Fruit fly (Drosophila melanogaster) whole organism, pupa: ENCODE measurements around the gene CG10738.
A peak's percentile ranks its signal among the peaks of the same experiment; 100 is the strongest.

Source experiments
- CG10348 ChIP-seq: fragments of 200-800 bp; sonication (Bioruptor generic); IDR thresholded peaks from 2 replicates; pipeline ENCODE4 v1.3.6; 2022; ENCODE audit warnings: missing biosample characterization, missing genetic modification characterization
- CG12605 ChIP-seq: fragments of 200-800 bp; sonication (Bioruptor generic); IDR thresholded peaks from 2 replicates; pipeline ENCODE4 v1.3.6; 2022; ENCODE audit warnings: missing biosample characterization, missing genetic modification characterization
- CG13204 ChIP-seq: fragments of 200-800 bp; sonication (Bioruptor generic); optimal IDR thresholded peaks from 2 replicates; lab custom pipeline; 2018; ENCODE audit warnings: missing biosample characterization, mild to moderate bottlenecking, missing genetic modification characterization, moderate library complexity
- CG14655 ChIP-seq: fragments of 200-800 bp; sonication (Bioruptor generic); optimal IDR thresholded peaks from 3 replicates; lab custom pipeline; 2017; ENCODE audit warnings: mild to moderate bottlenecking, missing biosample characterization, missing genetic modification reagents, missing genetic modification characterization
- CG15710 ChIP-seq: fragments of 200-800 bp; sonication (Bioruptor generic); optimal IDR thresholded peaks from 2 replicates; lab custom pipeline; 2018; ENCODE audit warnings: missing biosample characterization, mild to moderate bottlenecking, missing genetic modification characterization, moderate library complexity
- CG17806 ChIP-seq: fragments of 200-800 bp; sonication (Bioruptor generic); optimal IDR thresholded peaks from 2 replicates; lab custom pipeline; 2018; ENCODE audit warnings: missing biosample characterization, mild to moderate bottlenecking, missing genetic modification characterization, moderate library complexity
- CG32121 ChIP-seq: fragments of 200-800 bp; sonication (Bioruptor generic); IDR thresholded peaks from 2 replicates; pipeline ENCODE4 v1.3.6; 2022; ENCODE audit warnings: missing biosample characterization, missing genetic modification characterization
- CG34367 ChIP-seq: fragments of 200-800 bp; sonication (Bioruptor generic); optimal IDR thresholded peaks from 2 replicates; lab custom pipeline; 2018; ENCODE audit warnings: missing biosample characterization, mild to moderate bottlenecking, missing genetic modification characterization
- CG4496 ChIP-seq: fragments of 200-800 bp; sonication (Bioruptor generic); IDR thresholded peaks from 3 replicates; pipeline ENCODE4 v1.3.6; 2022; ENCODE audit warnings: missing biosample characterization, missing genetic modification characterization
- CG8159 ChIP-seq: fragments of 200-800 bp; sonication (Bioruptor generic); optimal IDR thresholded peaks from 3 replicates; lab custom pipeline; 2018; ENCODE audit warnings: missing biosample characterization, mild to moderate bottlenecking, missing genetic modification characterization, moderate library complexity
- CG8301 ChIP-seq: fragments of 200-800 bp; sonication (Bioruptor generic); optimal IDR thresholded peaks from 2 replicates; lab custom pipeline; 2018; ENCODE audit warnings: missing biosample characterization, mild to moderate bottlenecking, missing genetic modification characterization
- CG9948 ChIP-seq: fragments of 200-800 bp; sonication (Bioruptor generic); optimal IDR thresholded peaks from 2 replicates; lab custom pipeline; 2018; ENCODE audit warnings: missing biosample characterization, mild to moderate bottlenecking, missing genetic modification characterization, moderate library complexity
- D1 ChIP-seq: fragments of 200-800 bp; sonication (Bioruptor generic); optimal IDR thresholded peaks from 2 replicates; lab custom pipeline; 2018; ENCODE audit warnings: missing biosample characterization, mild to moderate bottlenecking, missing genetic modification characterization, moderate library complexity
- EcR ChIP-seq: fragments of 200-800 bp; sonication (Bioruptor generic); optimal IDR thresholded peaks from 3 replicates; lab custom pipeline; 2019; ENCODE audit warnings: missing biosample characterization, missing genetic modification characterization, mild to moderate bottlenecking, moderate library complexity, missing genetic modification reagents
- Ets98B ChIP-seq: fragments of 200-800 bp; sonication (Bioruptor generic); IDR thresholded peaks from 2 replicates; pipeline ENCODE4 v1.3.6; 2022; ENCODE audit warnings: missing biosample characterization, missing genetic modification characterization
- Pif1A ChIP-seq: fragments of 200-800 bp; sonication (Bioruptor generic); optimal IDR thresholded peaks from 3 replicates; lab custom pipeline; 2016; ENCODE audit warnings: missing biosample characterization, missing genetic modification characterization
- Pif1B ChIP-seq: fragments of 200-800 bp; sonication (Bioruptor generic); optimal IDR thresholded peaks from 3 replicates; lab custom pipeline; 2016; ENCODE audit warnings: missing biosample characterization, missing genetic modification characterization
- Snoo ChIP-seq: fragments of 200-800 bp; sonication (Bioruptor generic); optimal IDR thresholded peaks from 3 replicates; lab custom pipeline; 2017; ENCODE audit warnings: missing biosample characterization, mild to moderate bottlenecking, missing genetic modification characterization, inconsistent platforms
- fd96Ca ChIP-seq: fragments of 200-800 bp; sonication (Bioruptor generic); IDR thresholded peaks from 3 replicates; pipeline ENCODE4 v1.3.6; 2022; ENCODE audit warnings: missing biosample characterization, missing genetic modification characterization
- gl ChIP-seq: fragments of 200-800 bp; sonication (Bioruptor generic); optimal IDR thresholded peaks from 2 replicates; lab custom pipeline; 2018; ENCODE audit warnings: missing biosample characterization, mild to moderate bottlenecking, missing genetic modification characterization
- rn ChIP-seq: fragments of 200-800 bp; sonication (Bioruptor generic); IDR thresholded peaks from 2 replicates; pipeline ENCODE4 v1.3.6; 2022; ENCODE audit warnings: missing biosample characterization, missing genetic modification characterization

The CG10738 gene

DNA sequence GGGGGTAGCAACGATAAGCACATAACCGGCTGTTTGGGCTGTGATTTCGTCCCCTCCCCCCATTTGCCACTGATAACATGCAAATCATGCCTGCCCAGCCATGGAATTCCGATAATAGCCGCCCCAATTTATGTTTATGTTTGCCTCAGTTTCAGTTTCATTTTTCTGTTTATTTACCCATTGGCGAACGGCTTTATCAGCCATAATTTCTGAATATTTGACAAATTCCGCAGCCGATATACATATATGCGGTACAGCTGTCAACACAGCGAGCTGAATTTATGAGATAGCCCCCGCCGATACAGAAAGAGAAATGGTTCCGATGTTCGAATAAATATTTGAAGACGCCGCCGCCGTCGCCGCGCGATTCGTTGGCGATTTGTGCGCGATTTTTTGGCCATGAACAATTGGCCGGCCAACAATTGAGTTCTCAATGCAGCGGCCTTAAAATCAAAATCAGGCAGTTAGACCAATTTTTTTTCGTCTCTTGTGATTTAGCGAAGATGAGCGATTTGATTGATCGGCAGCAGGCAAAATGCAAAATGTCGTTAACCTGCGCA lies 38.7 kb downstream of the CG10738 start:
- TF ChIP-seq gl (tag; lab: Kevin White, UChicago) (no peak), CG9948 (tag; lab: Kevin White, UChicago) (no peak), EcR (GFP tag; lab: Kevin White, UChicago) (no peak), Snoo (tag; lab: Kevin White, UChicago) (no peak), D1 (no peak), Pif1A (no peak), CG32121 (GFP tag; lab: Robert Waterston, UW) (no peak), rn (no peak), CG10348 (GFP tag; lab: Robert Waterston, UW) (no peak), CG12605 (GFP tag; lab: Robert Waterston, UW) (no peak), CG34367 (tag; lab: Kevin White, UChicago) (no peak), CG8159 (tag; lab: Kevin White, UChicago) (no peak)
- TF ChIP-seq, all 21 proteins: peak for 0

dm6 chr3L:13490689-13491348 lies 40.2 kb downstream of the CG10738 start:
- TF ChIP-seq CG14655 (GFP tag; lab: Kevin White, UChicago) (no peak), CG34367 (tag; lab: Kevin White, UChicago) (no peak)

dm6 chr3L:13494363-13495015 lies 43.9 kb downstream of the CG10738 start:
- no peak for TF ChIP-seq CG10348 (GFP tag; lab: Robert Waterston, UW)
- TF ChIP-seq CG34367 (tag; lab: Kevin White, UChicago), result peak; percentile 54
- TF ChIP-seq fd96Ca (GFP tag; lab: Robert Waterston, UW), result peak; percentile 16; the same call in 1 of the 3 replicates
- TF ChIP-seq Snoo (tag; lab: Kevin White, UChicago), result peak; percentile 70
- TF ChIP-seq CG15710, result peak; percentile 55
- no peak for TF ChIP-seq D1
- peak; percentile 37 for TF ChIP-seq CG14655 (GFP tag; lab: Kevin White, UChicago)
- peak; percentile 21; the same call in 1 of the 2 replicates for TF ChIP-seq rn
- TF ChIP-seq CG9948 (tag; lab: Kevin White, UChicago), result peak; percentile 59
- peak; percentile 35 for TF ChIP-seq CG17806 (tag; lab: Kevin White, UChicago)
- TF ChIP-seq CG8301 (tag; lab: Kevin White, UChicago), result peak; percentile 5
- TF ChIP-seq gl (tag; lab: Kevin White, UChicago), result peak; percentile 60
- peak; percentile 86 for TF ChIP-seq Pif1A
- TF ChIP-seq CG13204, result peak; percentile 85
- TF ChIP-seq CG32121 (GFP tag; lab: Robert Waterston, UW), result peak; percentile 14; the same call in 1 of the 2 replicates
- peak; percentile 62 for TF ChIP-seq CG8159 (tag; lab: Kevin White, UChicago)
- peak; percentile 81 for TF ChIP-seq Pif1B (GFP tag; lab: Kevin White, UChicago)
- peak; percentile 65; the same call in 2 of the 3 replicates for TF ChIP-seq CG4496
- peak; percentile 63 for TF ChIP-seq EcR (GFP tag; lab: Kevin White, UChicago)
- TF ChIP-seq Ets98B (GFP tag; lab: Robert Waterston, UW), result peak; percentile 45; the same call in 1 of the 2 replicates
- TF ChIP-seq CG12605 (GFP tag; lab: Robert Waterston, UW), result peak; percentile 37; the same call in 1 of the 2 replicates

dm6 chr3L:13495065-13495464 lies 44.5 kb downstream of the CG10738 start:
- TF ChIP-seq Pif1B (GFP tag; lab: Kevin White, UChicago) (peak; percentile 92), CG4496 (peak; percentile 96), CG10348 (GFP tag; lab: Robert Waterston, UW) (no peak), CG8301 (tag; lab: Kevin White, UChicago) (peak; percentile 68), CG13204 (peak; percentile 93), Snoo (tag; lab: Kevin White, UChicago) (peak; percentile 54), rn (peak; percentile 86), gl (tag; lab: Kevin White, UChicago) (peak; percentile 96), Ets98B (GFP tag; lab: Robert Waterston, UW) (peak; percentile 89), CG32121 (GFP tag; lab: Robert Waterston, UW) (peak; percentile 79), CG12605 (GFP tag; lab: Robert Waterston, UW) (peak; percentile 99), CG15710 (peak; percentile 84), CG14655 (GFP tag; lab: Kevin White, UChicago) (peak; percentile 80), D1 (peak; percentile 37), fd96Ca (GFP tag; lab: Robert Waterston, UW) (peak; percentile 91), CG8159 (tag; lab: Kevin White, UChicago) (peak; percentile 80), EcR (GFP tag; lab: Kevin White, UChicago) (no peak), CG9948 (tag; lab: Kevin White, UChicago) (peak; percentile 73), CG34367 (tag; lab: Kevin White, UChicago) (peak; percentile 85), CG17806 (tag; lab: Kevin White, UChicago) (peak; percentile 82), Pif1A (peak; percentile 96)

DNA sequence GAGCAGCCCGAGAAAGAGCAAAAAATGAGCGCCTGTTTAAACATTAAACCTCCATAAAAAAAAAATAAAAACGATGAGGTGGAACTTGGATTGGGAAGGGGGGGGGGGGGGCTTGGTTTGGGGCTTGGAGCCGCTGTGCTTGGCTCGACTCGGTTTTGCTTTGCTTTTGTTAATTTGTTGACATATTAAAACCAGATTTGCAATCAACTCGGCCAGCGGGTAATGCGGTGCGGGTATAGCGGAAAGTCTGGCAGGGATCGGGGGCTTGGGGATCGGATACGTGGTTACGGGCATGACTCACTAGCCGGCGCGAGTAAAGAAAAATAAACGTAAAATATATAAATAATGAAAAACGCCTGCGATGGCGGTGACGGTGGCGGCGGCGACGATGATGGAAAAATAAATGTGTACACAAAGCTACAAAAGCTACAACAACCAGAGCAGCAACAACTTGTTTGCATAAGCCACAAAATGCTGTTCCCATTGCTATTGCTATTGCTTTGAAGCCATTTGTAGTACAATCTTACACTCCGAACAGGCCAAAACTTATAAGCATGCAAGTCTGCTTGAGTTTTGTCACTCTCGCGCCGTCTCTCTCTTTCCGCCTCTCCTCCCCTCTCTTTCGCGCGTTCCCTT lies 47.3 kb downstream of the CG10738 start:
- TF ChIP-seq D1, result no peak
- peak; percentile 50 for TF ChIP-seq CG8159 (tag; lab: Kevin White, UChicago)
- peak; percentile 42 for TF ChIP-seq CG32121 (GFP tag; lab: Robert Waterston, UW)
- no peak for TF ChIP-seq CG8301 (tag; lab: Kevin White, UChicago)
- TF ChIP-seq CG10348 (GFP tag; lab: Robert Waterston, UW), result no peak
- TF ChIP-seq Ets98B (GFP tag; lab: Robert Waterston, UW), result peak; percentile 40; the same call in 1 of the 2 replicates
- peak; percentile 54 for TF ChIP-seq CG15710
- TF ChIP-seq CG34367 (tag; lab: Kevin White, UChicago), result peak; percentile 34
- TF ChIP-seq CG12605 (GFP tag; lab: Robert Waterston, UW), result peak; percentile 46; the same call in 1 of the 2 replicates
- TF ChIP-seq Snoo (tag; lab: Kevin White, UChicago), result peak; percentile 64
- no peak for TF ChIP-seq rn
- peak; percentile 77 for TF ChIP-seq CG13204
- peak; percentile 9 for TF ChIP-seq Pif1B (GFP tag; lab: Kevin White, UChicago)
- TF ChIP-seq CG4496, result peak; percentile 45; the same call in 1 of the 3 replicates
- TF ChIP-seq CG9948 (tag; lab: Kevin White, UChicago), result peak; percentile 28
- peak; percentile 1 for TF ChIP-seq CG17806 (tag; lab: Kevin White, UChicago)
- TF ChIP-seq EcR (GFP tag; lab: Kevin White, UChicago), result peak; percentile 64
- TF ChIP-seq fd96Ca (GFP tag; lab: Robert Waterston, UW), result peak; percentile 60; the same call in 1 of the 3 replicates
- no peak for TF ChIP-seq Pif1A
- TF ChIP-seq gl (tag; lab: Kevin White, UChicago), result peak; percentile 68
- peak; percentile 26 for TF ChIP-seq CG14655 (GFP tag; lab: Kevin White, UChicago)
- TF ChIP-seq, all 21 proteins: peak for 16
